Fruit fly (Drosophila melanogaster) whole organism, adult: ENCODE measurements around the gene par-6.
A peak's percentile ranks its signal among the peaks of the same experiment; 100 is the strongest.

Experiments used
- CG11617 ChIP-seq: fragments of 200-800 bp; sonication (Bioruptor generic); optimal IDR thresholded peaks from 2 replicates; lab custom pipeline; 2017; ENCODE audit warnings: mild to moderate bottlenecking, missing biosample characterization, missing genetic modification reagents, missing genetic modification characterization
- CG14711 ChIP-seq: fragments of 200-800 bp; sonication (Bioruptor generic); optimal IDR thresholded peaks from 2 replicates; lab custom pipeline; 2018; ENCODE audit warnings: missing biosample characterization, mild to moderate bottlenecking, missing genetic modification characterization, moderate library complexity
- CG1620 ChIP-seq: fragments of 200-800 bp; sonication (Bioruptor generic); optimal IDR thresholded peaks from 2 replicates; lab custom pipeline; 2016; ENCODE audit warnings: missing biosample characterization, missing genetic modification characterization
- CG33017 ChIP-seq: fragments of 200-800 bp; sonication (Bioruptor generic); optimal IDR thresholded peaks from 2 replicates; lab custom pipeline; 2018; ENCODE audit warnings: missing biosample characterization, mild to moderate bottlenecking, missing genetic modification characterization, moderate library complexity
- CG5204 ChIP-seq: fragments of 200-800 bp; sonication (Bioruptor generic); optimal IDR thresholded peaks from 2 replicates; lab custom pipeline; 2016; ENCODE audit warnings: missing biosample characterization, missing genetic modification characterization
- CG7101 ChIP-seq: fragments of 200-800 bp; sonication (Bioruptor generic); optimal IDR thresholded peaks from 2 replicates; lab custom pipeline; 2018; ENCODE audit warnings: missing biosample characterization, mild to moderate bottlenecking, missing genetic modification characterization, moderate library complexity
- Clk ChIP-seq: fragments of 200-800 bp; sonication (Bioruptor generic); optimal IDR thresholded peaks from 2 replicates; lab custom pipeline; 2017; ENCODE audit warnings: missing biosample characterization, missing genetic modification characterization
- Crg-1 ChIP-seq: fragments of 200-800 bp; sonication (Bioruptor generic); optimal IDR thresholded peaks from 2 replicates; lab custom pipeline; 2016; ENCODE audit warnings: missing biosample characterization, missing genetic modification characterization
- Hr96 ChIP-seq: fragments of 200-800 bp; sonication (Bioruptor generic); optimal IDR thresholded peaks from 2 replicates; lab custom pipeline; 2016; ENCODE audit warnings: missing biosample characterization, missing genetic modification characterization
- Mnt ChIP-seq: fragments of 200-800 bp; sonication (Bioruptor generic); optimal IDR thresholded peaks from 2 replicates; lab custom pipeline; 2016; ENCODE audit warnings: missing biosample characterization, mild to moderate bottlenecking, missing genetic modification characterization
- bab1 ChIP-seq: fragments of 200-800 bp; sonication (Bioruptor generic); optimal IDR thresholded peaks from 3 replicates; lab custom pipeline; 2019; ENCODE audit warnings: missing biosample characterization, mild to moderate bottlenecking, missing genetic modification characterization, moderate library complexity
- cic ChIP-seq: fragments of 200-800 bp; sonication (Bioruptor generic); optimal IDR thresholded peaks from 2 replicates; lab custom pipeline; 2017; ENCODE audit warnings: missing biosample characterization, mild to moderate bottlenecking, missing genetic modification characterization, moderate library complexity
- cnc ChIP-seq, 2 experiments: fragments of >200 bp; optimal IDR thresholded peaks; 2 replicates each; lab custom pipeline; 2017
- kay ChIP-seq: fragments of 200-800 bp; sonication (Bioruptor generic); peaks from one replicate; lab custom pipeline; 2016; ENCODE audit warnings: missing biosample characterization, missing genetic modification characterization, borderline replicate concordance
- ovo ChIP-seq: fragments of 200-800 bp; sonication (Bioruptor generic); optimal IDR thresholded peaks from 2 replicates; lab custom pipeline; 2016; ENCODE audit warnings: missing biosample characterization, missing genetic modification characterization
- pad ChIP-seq: fragments of 200-800 bp; sonication (Bioruptor generic); optimal IDR thresholded peaks from 3 replicates; lab custom pipeline; 2017; ENCODE audit warnings: missing biosample characterization, missing genetic modification characterization, mild to moderate bottlenecking, moderate library complexity, missing genetic modification reagents
- tj ChIP-seq: fragments of 200-800 bp; sonication (Bioruptor generic); optimal IDR thresholded peaks from 3 replicates; lab custom pipeline; 2017; ENCODE audit warnings: missing biosample characterization, mild to moderate bottlenecking, missing genetic modification characterization, moderate library complexity
- toe ChIP-seq: fragments of 200-800 bp; sonication (Bioruptor generic); optimal IDR thresholded peaks from 2 replicates; lab custom pipeline; 2016; ENCODE audit warnings: missing biosample characterization, missing genetic modification characterization

par-6 gene

dm6 chrX:17736101-17736728 is 33.1 kb downstream of the par-6 start:
- TF ChIP-seq bab1 (GFP tag; lab: Kevin White, UChicago) (no peak), Hr96 (GFP tag; lab: Kevin White, UChicago) (no peak), pad (GFP tag; lab: Kevin White, UChicago) (no peak), CG11617 (GFP tag; lab: Kevin White, UChicago) (no peak), cic (GFP tag; lab: Kevin White, UChicago) (no peak), tj (peak; percentile 91), CG7101 (tag; lab: Kevin White, UChicago) (no peak)

- TF ChIP-seq Mnt (GFP tag; lab: Kevin White, UChicago) (no peak), Hr96 (GFP tag; lab: Kevin White, UChicago) (no peak), CG5204 (GFP tag; lab: Kevin White, UChicago) (no peak), CG7101 (tag; lab: Kevin White, UChicago) (no peak), tj (no peak), CG33017 (no peak), cnc (optimal IDR thresholded peaks at IDR 0.05; lab: Kevin White, UChicago) (no peak), bab1 (GFP tag; lab: Kevin White, UChicago) (no peak), CG1620 (GFP tag; lab: Kevin White, UChicago) (no peak), Crg-1 (no peak), CG11617 (GFP tag; lab: Kevin White, UChicago) (no peak), Clk (GFP tag; lab: Kevin White, UChicago) (no peak), cic (GFP tag; lab: Kevin White, UChicago) (no peak), CG14711 (tag; lab: Kevin White, UChicago) (no peak), kay (GFP tag; lab: Kevin White, UChicago) (no peak)
Observed at dm6 chrX:17737024-17737685, 34.0 kb downstream of the par-6 start.

dm6 chrX:17737812-17738473 is 34.8 kb downstream of the par-6 start:
- TF ChIP-seq CG14711 (tag; lab: Kevin White, UChicago) = no peak
- no peak for TF ChIP-seq Hr96 (GFP tag; lab: Kevin White, UChicago)
- no peak for TF ChIP-seq tj
- peak; percentile 47 for TF ChIP-seq Crg-1
- TF ChIP-seq Mnt (GFP tag; lab: Kevin White, UChicago) = peak; percentile 44
- no peak for TF ChIP-seq toe (GFP tag; lab: Kevin White, UChicago)
- peak; percentile 39 for TF ChIP-seq CG1620 (GFP tag; lab: Kevin White, UChicago)
- TF ChIP-seq bab1 (GFP tag; lab: Kevin White, UChicago) = peak; percentile 67
- no peak for TF ChIP-seq pad (GFP tag; lab: Kevin White, UChicago)
- TF ChIP-seq ovo (GFP tag; lab: Kevin White, UChicago) = no peak

dm6 chrX:17738474-17738838 is 35.3 kb downstream of the par-6 start:
- TF ChIP-seq cic (GFP tag; lab: Kevin White, UChicago) (no peak), pad (GFP tag; lab: Kevin White, UChicago) (peak; percentile 74)

dm6 chrX:17738989-17739388 is 35.8 kb downstream of the par-6 start:
- TF ChIP-seq tj (peak; percentile 92), pad (GFP tag; lab: Kevin White, UChicago) (peak; percentile 40), Crg-1 (no peak), CG11617 (GFP tag; lab: Kevin White, UChicago) (no peak)

- TF ChIP-seq ovo (GFP tag; lab: Kevin White, UChicago) (no peak), Mnt (GFP tag; lab: Kevin White, UChicago) (peak; percentile 11), pad (GFP tag; lab: Kevin White, UChicago) (no peak), cic (GFP tag; lab: Kevin White, UChicago) (peak; percentile 56), kay (GFP tag; lab: Kevin White, UChicago) (no peak), CG14711 (tag; lab: Kevin White, UChicago) (no peak), CG1620 (GFP tag; lab: Kevin White, UChicago) (no peak), CG7101 (tag; lab: Kevin White, UChicago) (no peak)
Observed at dm6 chrX:17739974-17740373, 36.8 kb downstream of the par-6 start.

dm6 chrX:17741019-17741863 is 38.1 kb downstream of the par-6 start:
- TF ChIP-seq CG5204 (GFP tag; lab: Kevin White, UChicago) (no peak), pad (GFP tag; lab: Kevin White, UChicago) (peak; percentile 8)
